Fruit fly (Drosophila melanogaster): ENCODE measurements around the gene Cyp28d1.

Gene Cyp28d1

DNA sequence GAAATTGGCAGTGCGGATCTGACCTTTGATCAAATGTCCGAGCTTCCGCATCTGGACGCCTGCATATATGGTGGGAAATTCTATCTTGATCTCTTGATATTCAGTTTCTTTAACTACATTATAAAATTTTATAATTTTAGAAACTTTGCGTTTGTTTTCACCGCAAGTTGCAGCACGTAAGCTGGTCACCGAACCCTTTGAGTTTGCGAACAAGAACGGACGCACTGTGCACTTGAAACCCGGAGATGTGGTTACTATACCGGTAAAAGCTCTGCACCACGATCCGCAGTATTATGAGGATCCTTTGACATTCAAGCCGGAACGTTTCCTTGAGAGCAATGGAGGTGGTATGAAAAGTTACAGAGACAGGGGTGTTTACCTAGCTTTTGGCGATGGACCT lies 1.7 kb upstream of the Cyp28d1 start (continued):
- TF ChIP-seq CG6683 (GFP tag; optimal IDR thresholded peaks at IDR 0.05) = no peak
- peak; percentile 96 for TF ChIP-seq Ets65A (GFP tag)
- no peak for TF ChIP-seq gt (GFP tag; IDR thresholded peaks at IDR 0.05)
- TF ChIP-seq Dbx (GFP tag; IDR thresholded peaks at IDR 0.05) = no peak
- TF ChIP-seq Chrac-16 (GFP tag; optimal IDR thresholded peaks at IDR 0.05) = no peak
- TF ChIP-seq bbx (GFP tag; IDR thresholded peaks at IDR 0.05; ENCODE audit: partially characterized antibody) = no peak
- no peak for TF ChIP-seq CG10267 (tag; optimal IDR thresholded peaks at IDR 0.05)
- TF ChIP-seq CG12155 (GFP tag; optimal IDR thresholded peaks at IDR 0.05) = no peak
- TF ChIP-seq CG17568 (GFP tag; optimal IDR thresholded peaks at IDR 0.05) = no peak
- no peak for TF ChIP-seq CG31224 (GFP tag; IDR thresholded peaks at IDR 0.05)
- no peak for TF ChIP-seq onecut (GFP tag; IDR thresholded peaks at IDR 0.05)
- no peak for TF ChIP-seq trem (tag; optimal IDR thresholded peaks at IDR 0.05)
- no peak for TF ChIP-seq fd3F (GFP tag; optimal IDR thresholded peaks at IDR 0.05)

DNA sequence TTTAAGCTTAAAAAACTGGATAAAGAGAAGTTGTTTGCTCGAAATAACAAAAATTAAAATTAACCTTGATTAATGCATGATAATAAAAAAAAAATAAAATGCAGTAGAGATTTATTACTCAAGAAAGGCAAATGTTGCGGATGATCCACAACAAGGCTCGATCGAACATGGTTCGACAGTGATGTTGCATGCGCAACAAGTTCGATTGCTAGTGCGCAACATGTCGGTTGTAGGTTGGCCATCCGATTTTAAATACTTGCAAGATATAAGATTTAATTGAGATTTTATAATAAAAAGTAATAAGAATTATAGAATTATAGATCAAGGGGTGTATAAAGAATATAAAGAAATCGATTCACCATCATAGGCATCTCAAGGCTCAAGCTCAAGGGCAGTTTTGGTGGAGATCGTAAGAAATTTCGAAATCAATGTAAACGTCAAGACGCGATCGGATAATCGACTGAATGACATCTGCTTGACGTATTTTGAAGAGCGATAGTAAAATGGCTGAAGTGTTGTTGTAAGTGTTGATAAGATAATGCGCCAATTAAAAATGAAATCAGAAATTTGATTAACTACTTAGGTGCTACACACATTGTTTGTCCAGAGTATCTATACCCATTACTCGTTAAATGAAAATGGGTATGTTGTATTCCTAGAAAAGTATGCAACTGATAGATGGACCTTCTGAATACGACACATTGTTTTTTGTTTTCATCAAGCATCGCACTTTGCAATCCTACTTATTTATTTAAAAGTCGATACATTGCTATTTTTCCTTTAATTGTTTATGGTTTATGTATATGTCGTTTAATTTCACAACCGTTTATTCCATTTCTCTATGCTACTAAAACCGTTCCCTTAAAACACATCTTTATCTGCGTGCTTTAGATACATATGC lies 766 bp upstream of the Cyp28d1 start:
- TF ChIP-seq gro (GFP tag; optimal IDR thresholded peaks at IDR 0.05) (peak; percentile 7), CG6689 (GFP tag; IDR thresholded peaks at IDR 0.05) (no peak), maf-S (GFP tag; optimal IDR thresholded peaks at IDR 0.05) (no peak), gsb (GFP tag; IDR thresholded peaks at IDR 0.05) (no peak), D19B (GFP tag; optimal IDR thresholded peaks at IDR 0.05) (peak; percentile 46), bsh (GFP tag; optimal IDR thresholded peaks at IDR 0.05) (no peak), CG14667 (GFP tag; IDR thresholded peaks at IDR 0.05) (no peak), gfzf (GFP tag; optimal IDR thresholded peaks at IDR 0.05) (no peak), grn (GFP tag; optimal IDR thresholded peaks at IDR 0.05) (peak; percentile 98), CG18476 (GFP tag; optimal IDR thresholded peaks at IDR 0.05) (no peak), CG9437 (GFP tag; optimal IDR thresholded peaks at IDR 0.05) (peak; percentile 15), CG12155 (GFP tag; optimal IDR thresholded peaks at IDR 0.05) (no peak), Antp (GFP tag; optimal IDR thresholded peaks at IDR 0.05) (no peak), CrebB (tag; optimal IDR thresholded peaks at IDR 0.05) (no peak), Spps (tag; optimal IDR thresholded peaks at IDR 0.05) (no peak), Fer3 (tag; optimal IDR thresholded peaks at IDR 0.05) (no peak), stwl (tag; optimal IDR thresholded peaks at IDR 0.05) (peak; percentile 7), CG3281 (GFP tag; optimal IDR thresholded peaks at IDR 0.05) (peak; percentile 19), CG18262 (tag; optimal IDR thresholded peaks at IDR 0.05) (no peak), PHDP (tag; optimal IDR thresholded peaks at IDR 0.05) (peak; percentile 40), CG1602 (GFP tag; optimal IDR thresholded peaks at IDR 0.05) (no peak), ci (GFP tag; IDR thresholded peaks at IDR 0.05) (no peak), sens (GFP tag) (peak; percentile 65), Neu2 (GFP tag; optimal IDR thresholded peaks at IDR 0.05; ENCODE audit: borderline replicate concordance) (no peak), crp (GFP tag; optimal IDR thresholded peaks at IDR 0.05) (no peak), CG34376 (GFP tag; optimal IDR thresholded peaks at IDR 0.05) (peak; percentile 69), gcm (GFP tag; optimal IDR thresholded peaks at IDR 0.05) (no peak), Meics (GFP tag; optimal IDR thresholded peaks at IDR 0.05) (peak; percentile 39), CG15269 (tag; optimal IDR thresholded peaks at IDR 0.05) (peak; percentile 42), nau (GFP tag; optimal IDR thresholded peaks at IDR 0.05) (no peak), exex (tag; optimal IDR thresholded peaks at IDR 0.05) (peak; percentile 99), CG5180 (GFP tag; optimal IDR thresholded peaks at IDR 0.05) (peak; percentile 98), Abd-B (GFP tag; optimal IDR thresholded peaks at IDR 0.05) (no peak), CG17385 (GFP tag; optimal IDR thresholded peaks at IDR 0.05) (peak; percentile 15), CG10209 (GFP tag; optimal IDR thresholded peaks at IDR 0.05) (no peak), lilli (GFP tag; optimal IDR thresholded peaks at IDR 0.05) (peak; percentile 32)

Measured in whole organism, embryonic.